Fruit fly (Drosophila melanogaster): ENCODE data around the gene CG32061.

Gene CG32061

DNA sequence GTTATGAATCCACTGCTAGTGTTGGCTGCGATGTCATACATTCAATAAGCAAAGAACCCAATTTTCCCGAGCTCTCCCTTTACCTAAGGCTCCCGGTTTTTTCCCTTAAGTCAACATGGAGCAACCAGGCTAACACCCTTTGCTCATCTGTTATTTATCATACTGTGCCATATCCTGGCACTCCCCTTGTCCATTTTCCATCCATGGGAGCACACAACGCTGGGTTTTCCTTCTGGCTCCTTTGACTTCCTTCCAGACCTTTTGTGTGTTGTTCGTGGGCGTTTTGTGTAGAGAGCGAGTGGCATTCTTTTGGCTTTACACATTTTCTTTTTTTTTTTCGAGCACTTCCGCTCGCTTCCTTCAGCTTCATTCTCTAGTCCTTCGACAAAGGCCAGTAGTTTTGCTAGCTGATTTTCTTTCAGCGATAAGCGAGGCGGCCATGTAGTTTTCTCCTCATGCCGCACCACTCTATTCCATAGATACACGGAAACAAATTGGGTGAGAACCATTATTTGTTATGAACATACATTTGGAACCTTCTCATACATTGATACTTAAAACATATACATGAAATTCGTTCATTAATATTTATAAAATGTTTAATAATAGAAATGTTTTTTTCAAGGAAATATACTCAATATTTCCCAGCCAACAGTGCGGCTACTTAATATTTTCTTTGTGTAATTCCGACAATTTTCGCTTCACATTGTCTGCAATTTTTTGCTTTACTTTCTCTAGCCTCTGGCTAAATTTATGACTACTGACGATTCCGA lies 32.5 kb downstream of the CG32061 start:
- TF ChIP-seq Snoo (tag; optimal IDR thresholded peaks at IDR 0.05) = no peak
- TF ChIP-seq CG10348 (GFP tag; IDR thresholded peaks at IDR 0.05) = no peak
- no peak for TF ChIP-seq Pif1B (GFP tag; optimal IDR thresholded peaks at IDR 0.05)
- TF ChIP-seq gl (tag; optimal IDR thresholded peaks at IDR 0.05) = no peak
- no peak for TF ChIP-seq CG8159 (tag; optimal IDR thresholded peaks at IDR 0.05)
- TF ChIP-seq EcR (GFP tag; optimal IDR thresholded peaks at IDR 0.05) = no peak
- TF ChIP-seq CG9948 (tag; optimal IDR thresholded peaks at IDR 0.05) = no peak
- TF ChIP-seq D1 (tag; optimal IDR thresholded peaks at IDR 0.05) = no peak
- TF ChIP-seq CG4496 (GFP tag; IDR thresholded peaks at IDR 0.05) = no peak
- TF ChIP-seq CG14655 (GFP tag; optimal IDR thresholded peaks at IDR 0.05) = no peak
- no peak for TF ChIP-seq rn (GFP tag; IDR thresholded peaks at IDR 0.05)

DNA sequence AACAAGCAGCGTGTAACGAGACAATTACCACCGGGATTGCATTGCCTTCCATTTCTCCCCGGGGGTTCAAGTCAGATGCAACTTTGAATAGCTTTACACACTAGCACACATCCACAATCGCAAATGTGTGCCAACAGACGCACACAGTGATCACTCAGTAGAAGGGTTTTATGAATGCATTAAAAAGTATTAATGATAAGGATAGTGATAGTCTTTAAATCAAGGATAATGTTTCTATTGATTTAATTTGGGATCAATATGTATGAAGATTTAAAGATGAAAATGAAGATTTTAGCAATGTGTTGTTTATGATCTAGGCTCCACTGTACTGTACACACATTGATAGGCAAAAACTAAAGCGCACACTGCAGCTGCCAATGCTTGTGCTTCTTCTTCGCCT lies 41.0 kb downstream of the CG32061 start:
- peak; percentile 39; the same call in 1 of the 2 replicates for TF ChIP-seq CG32121 (GFP tag; IDR thresholded peaks at IDR 0.05)
- peak; percentile 33 for TF ChIP-seq CG8301 (tag; optimal IDR thresholded peaks at IDR 0.05)
- peak; percentile 5 for TF ChIP-seq CG15710 (tag; optimal IDR thresholded peaks at IDR 0.05)
- no peak for TF ChIP-seq CG17806 (tag; optimal IDR thresholded peaks at IDR 0.05)
- 0 out of 3 replicates have a peak, but pooled peaks have one; percentile 34 for TF ChIP-seq CG4496 (GFP tag; IDR thresholded peaks at IDR 0.05)
- peak; percentile 42 for TF ChIP-seq CG14655 (GFP tag; optimal IDR thresholded peaks at IDR 0.05)
- TF ChIP-seq CG8159 (tag; optimal IDR thresholded peaks at IDR 0.05) = peak; percentile 10
- 0 out of 3 replicates have a peak, but pooled peaks have one; percentile 25 for TF ChIP-seq fd96Ca (GFP tag; IDR thresholded peaks at IDR 0.05)
- no peak for TF ChIP-seq Pif1A (GFP tag; optimal IDR thresholded peaks at IDR 0.05)
- peak; percentile 9 for TF ChIP-seq CG9948 (tag; optimal IDR thresholded peaks at IDR 0.05)
- TF ChIP-seq Pif1B (GFP tag; optimal IDR thresholded peaks at IDR 0.05) = no peak
- peak; percentile 41; the same call in 1 of the 2 replicates for TF ChIP-seq CG12605 (GFP tag; IDR thresholded peaks at IDR 0.05)

DNA sequence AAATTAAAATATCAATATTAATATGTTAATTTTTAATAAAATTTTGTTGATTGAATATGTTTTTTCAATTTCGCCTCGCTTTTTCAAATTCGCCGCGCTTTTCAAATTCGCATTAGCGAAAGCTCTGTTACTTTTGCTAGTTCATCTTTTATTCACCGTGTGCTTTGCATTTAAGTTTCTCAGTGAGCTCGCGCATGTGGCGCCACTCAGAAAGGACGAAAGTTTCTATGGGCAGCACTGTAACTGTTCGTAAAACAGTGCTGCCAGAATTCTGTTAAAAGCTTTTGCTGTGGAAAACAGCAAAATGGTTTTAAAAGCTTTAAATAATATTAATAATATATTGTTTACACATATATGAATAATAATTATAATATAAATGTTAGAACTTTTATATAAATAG lies 44.4 kb downstream of the CG32061 start:
- TF ChIP-seq rn (GFP tag; IDR thresholded peaks at IDR 0.05) (no peak), EcR (GFP tag; optimal IDR thresholded peaks at IDR 0.05) (no peak), gl (tag; optimal IDR thresholded peaks at IDR 0.05) (no peak), Pif1B (GFP tag; optimal IDR thresholded peaks at IDR 0.05) (no peak), Snoo (tag; optimal IDR thresholded peaks at IDR 0.05) (no peak), CG32121 (GFP tag; IDR thresholded peaks at IDR 0.05) (no peak)

DNA sequence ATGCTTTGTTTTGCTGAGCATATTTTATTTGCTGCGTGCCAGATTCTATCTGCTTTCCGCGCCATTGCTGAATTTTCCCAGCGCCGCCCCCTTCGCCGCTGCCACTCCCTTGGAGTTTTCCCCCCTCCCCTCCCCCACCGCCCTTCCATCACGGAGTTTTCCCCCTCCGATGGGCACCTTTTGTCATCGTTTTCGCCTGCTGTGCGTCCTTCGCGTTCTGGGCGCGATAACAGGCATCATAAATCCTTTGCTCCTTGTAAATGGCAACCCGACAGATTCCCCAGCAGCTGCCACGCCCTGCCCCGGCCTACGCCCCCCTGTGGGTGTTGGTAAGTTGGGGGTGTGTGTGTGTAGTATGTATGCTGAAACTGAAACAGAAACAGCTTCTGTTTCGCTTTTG lies 49.8 kb downstream of the CG32061 start:
- TF ChIP-seq Ets98B (GFP tag; IDR thresholded peaks at IDR 0.05) (no peak), CG14655 (GFP tag; optimal IDR thresholded peaks at IDR 0.05) (no peak), CG4496 (GFP tag; IDR thresholded peaks at IDR 0.05) (no peak), CG15710 (tag; optimal IDR thresholded peaks at IDR 0.05) (no peak), rn (GFP tag; IDR thresholded peaks at IDR 0.05) (no peak), Snoo (tag; optimal IDR thresholded peaks at IDR 0.05) (no peak), CG8159 (tag; optimal IDR thresholded peaks at IDR 0.05) (no peak), CG10348 (GFP tag; IDR thresholded peaks at IDR 0.05) (no peak), fd96Ca (GFP tag; IDR thresholded peaks at IDR 0.05) (no peak), gl (tag; optimal IDR thresholded peaks at IDR 0.05) (no peak), CG13204 (GFP tag; optimal IDR thresholded peaks at IDR 0.05) (no peak), CG8301 (tag; optimal IDR thresholded peaks at IDR 0.05) (no peak), EcR (GFP tag; optimal IDR thresholded peaks at IDR 0.05) (no peak), D1 (tag; optimal IDR thresholded peaks at IDR 0.05) (no peak), CG9948 (tag; optimal IDR thresholded peaks at IDR 0.05) (no peak), CG32121 (GFP tag; IDR thresholded peaks at IDR 0.05) (no peak)

Measured in whole organism, pupa.